Fruit fly (Drosophila melanogaster): Measurements from ENCODE around the gene CG11164.

The CG11164 gene

dm6 chrX:13635000-13635368, 32.8 kb upstream of the CG11164 start:
- TF ChIP-seq Sp1 (GFP tag; optimal IDR thresholded peaks at IDR 0.05) = no peak
- TF ChIP-seq h (GFP tag; optimal IDR thresholded peaks at IDR 0.05) = peak; percentile 29
- TF ChIP-seq pan (optimal IDR thresholded peaks at IDR 0.05) = no peak

- no peak for TF ChIP-seq usp (GFP tag; optimal IDR thresholded peaks at IDR 0.05)
- TF ChIP-seq lola (GFP tag; optimal IDR thresholded peaks at IDR 0.05) = no peak
- no peak for TF ChIP-seq dmrt93B (GFP tag; optimal IDR thresholded peaks at IDR 0.05)
- TF ChIP-seq Rel (GFP tag; optimal IDR thresholded peaks at IDR 0.05) = no peak
- peak; percentile 62 for TF ChIP-seq Rel (tag; optimal IDR thresholded peaks at IDR 0.05)
These were observed 31.0 kb upstream of the CG11164 start for dm6 chrX:13636810-13637209.

dm6 chrX:13637588-13637987, 30.2 kb upstream of the CG11164 start:
- TF ChIP-seq Hr83 (GFP tag; optimal IDR thresholded peaks at IDR 0.05; ENCODE audit: poor library complexity, severe bottlenecking) (no peak), sv (GFP tag; optimal IDR thresholded peaks at IDR 0.05) (no peak), Mio (GFP tag; optimal IDR thresholded peaks at IDR 0.05) (no peak), Rel (GFP tag; optimal IDR thresholded peaks at IDR 0.05) (no peak), Rel (tag; optimal IDR thresholded peaks at IDR 0.05) (peak; percentile 30)

dm6 chrX:13639998-13640691, 27.7 kb upstream of the CG11164 start:
- TF ChIP-seq dmrt93B (GFP tag; optimal IDR thresholded peaks at IDR 0.05) = peak; percentile 42
- no peak for TF ChIP-seq dl (GFP tag; optimal IDR thresholded peaks at IDR 0.05; ENCODE audit: insufficient read depth in 1 of 2, partially characterized antibody in 2 of 2)
- peak; percentile 91 for TF ChIP-seq ey (GFP tag; optimal IDR thresholded peaks at IDR 0.05)
- TF ChIP-seq fru (GFP tag; optimal IDR thresholded peaks at IDR 0.05) = peak; percentile 96
- TF ChIP-seq lola (GFP tag; optimal IDR thresholded peaks at IDR 0.05) = no peak
- TF ChIP-seq brk (GFP tag; optimal IDR thresholded peaks at IDR 0.05) = peak; percentile 68
- peak; percentile 82 for TF ChIP-seq sage (GFP tag; optimal IDR thresholded peaks at IDR 0.05)
- peak; percentile 21 for TF ChIP-seq Jra (GFP tag; optimal IDR thresholded peaks at IDR 0.05)
- no peak for TF ChIP-seq jim (GFP tag; optimal IDR thresholded peaks at IDR 0.05)
- peak; percentile 66 to 89 for TF ChIP-seq foxo (GFP tag; optimal IDR thresholded peaks at IDR 0.05)
- no peak for TF ChIP-seq usp (GFP tag; optimal IDR thresholded peaks at IDR 0.05)
- TF ChIP-seq Hr78 (GFP tag; optimal IDR thresholded peaks at IDR 0.05) = no peak
- TF ChIP-seq Hnf4 (GFP tag; optimal IDR thresholded peaks at IDR 0.05) = peak; percentile 87
- TF ChIP-seq dsf (GFP tag; optimal IDR thresholded peaks at IDR 0.05; ENCODE audit: borderline replicate concordance) = peak; percentile 8
- no peak for TF ChIP-seq N (GFP tag; optimal IDR thresholded peaks at IDR 0.05)
- TF ChIP-seq Rel (GFP tag; optimal IDR thresholded peaks at IDR 0.05) = peak; percentile 77
- TF ChIP-seq Rel (tag; optimal IDR thresholded peaks at IDR 0.05) = no peak
- no peak for TF ChIP-seq GATAd (GFP tag; optimal IDR thresholded peaks at IDR 0.05)
- peak; percentile 62 for TF ChIP-seq tai (GFP tag; optimal IDR thresholded peaks at IDR 0.05)
- no peak for TF ChIP-seq Abd-B (GFP tag; optimal IDR thresholded peaks at IDR 0.05)
- peak; percentile 92 for TF ChIP-seq br (GFP tag; optimal IDR thresholded peaks at IDR 0.05)
- no peak for TF ChIP-seq pan (optimal IDR thresholded peaks at IDR 0.05)
- TF ChIP-seq h (GFP tag; optimal IDR thresholded peaks at IDR 0.05) = peak; percentile 94
- peak; percentile 77 for TF ChIP-seq psq (GFP tag; optimal IDR thresholded peaks at IDR 0.05)
- TF ChIP-seq Vsx2 (GFP tag; optimal IDR thresholded peaks at IDR 0.05; ENCODE audit: partially characterized antibody) = no peak
- no peak for TF ChIP-seq Myc (optimal IDR thresholded peaks at IDR 0.05)
- TF ChIP-seq Mio (GFP tag; optimal IDR thresholded peaks at IDR 0.05) = peak; percentile 45
- peak; percentile 71 for TF ChIP-seq HLH106 (tag; optimal IDR thresholded peaks at IDR 0.05)
- peak; percentile 89 for TF ChIP-seq rgr (GFP tag; optimal IDR thresholded peaks at IDR 0.05)
- peak; percentile 96 for TF ChIP-seq sv (GFP tag; optimal IDR thresholded peaks at IDR 0.05)
- TF ChIP-seq CG32264 (GFP tag; optimal IDR thresholded peaks at IDR 0.05) = peak; percentile 69
- no peak for TF ChIP-seq Dif (GFP tag; optimal IDR thresholded peaks at IDR 0.05; ENCODE audit: partially characterized antibody)
- TF ChIP-seq Sp1 (GFP tag; optimal IDR thresholded peaks at IDR 0.05) = peak; percentile 73
- TF ChIP-seq Dfd (GFP tag; optimal IDR thresholded peaks at IDR 0.05) = no peak
- peak; percentile 69 for TF ChIP-seq CrebA (GFP tag; optimal IDR thresholded peaks at IDR 0.05; ENCODE audit: borderline replicate concordance)
- peak; percentile 74 for TF ChIP-seq woc (GFP tag; optimal IDR thresholded peaks at IDR 0.05)
- TF ChIP-seq CG9705 (GFP tag; optimal IDR thresholded peaks at IDR 0.05) = peak; percentile 21
- TF ChIP-seq Hr83 (GFP tag; optimal IDR thresholded peaks at IDR 0.05; ENCODE audit: poor library complexity, severe bottlenecking) = peak; percentile 5
- TF ChIP-seq OdsH (GFP tag; optimal IDR thresholded peaks at IDR 0.05) = peak; percentile 86

Measured in whole organism, wandering third instar larva.